Worm (Caenorhabditis elegans) whole organism, midembryonic: ENCODE results near the gene rbr-2.

ENCODE experiments used
- T22C8.4 ChIP-seq: fragments of 200-800 bp; sonication (Bioruptor generic); IDR thresholded peaks from 2 replicates; pipeline ENCODE4 v1.3.6; 2022; ENCODE audit warnings: missing genetic modification characterization, missing compliant biosample characterization
- cog-1 ChIP-seq: sonication (generic microtip); optimal IDR thresholded peaks from 2 replicates; lab custom pipeline; 2016; ENCODE audit warnings: missing genetic modification characterization, missing compliant biosample characterization
- flt-1 ChIP-seq: fragments of 200-800 bp; sonication (Bioruptor generic); IDR thresholded peaks from 2 replicates; pipeline ENCODE4 v1.3.6; 2022; ENCODE audit warnings: missing genetic modification characterization, missing compliant biosample characterization
- klf-2 ChIP-seq: fragments of 200-800 bp; sonication (Bioruptor generic); conservative IDR thresholded peaks from 2 replicates; pipeline ENCODE4 v1.3.6; 2022; ENCODE audit warnings: missing genetic modification reagents, missing genetic modification characterization, missing compliant biosample characterization
- med-1 ChIP-seq: sonication (generic microtip); optimal IDR thresholded peaks from 2 replicates; lab custom pipeline; 2017; ENCODE audit warnings: missing genetic modification characterization, mild to moderate bottlenecking, missing compliant biosample characterization, antibody characterized with exemption, missing genetic modification reagents; ENCODE audit not compliant: insufficient read depth
- ref-1 ChIP-seq: fragments of 200-800 bp; sonication (Bioruptor generic); conservative IDR thresholded peaks from 2 replicates; pipeline ENCODE4 v1.3.6; 2022; ENCODE audit warnings: missing genetic modification reagents, missing genetic modification characterization, missing compliant biosample characterization
- tab-1 ChIP-seq: fragments of 200-800 bp; sonication (Bioruptor generic); IDR thresholded peaks from 2 replicates; pipeline ENCODE4 v1.3.6; 2022; ENCODE audit warnings: missing genetic modification characterization, missing compliant biosample characterization
- ztf-23 ChIP-seq: fragments of 200-800 bp; sonication (Bioruptor generic); IDR thresholded peaks from 2 replicates; pipeline ENCODE4 v1.3.6; 2022; ENCODE audit warnings: missing genetic modification reagents, missing genetic modification characterization, missing compliant biosample characterization
- ztf-29 ChIP-seq: fragments of 200-800 bp; sonication (Bioruptor generic); IDR thresholded peaks from 2 replicates; pipeline ENCODE4 v1.3.6; 2022; ENCODE audit warnings: missing genetic modification reagents, missing genetic modification characterization, missing compliant biosample characterization

rbr-2 gene

ce11 chrIV:10909708-10910107, 10.2 kb upstream of the rbr-2 start, which contains the start of gene pyk-2:
Gene pyk-2 (plus strand): TSS chrIV:10909913.
- no peak for TF ChIP-seq klf-2 (GFP tag; lab: Robert Waterston, UW)
- no peak for TF ChIP-seq flt-1 (GFP tag; lab: Robert Waterston, UW)
- TF ChIP-seq med-1 (GFP tag; lab: Kevin White, UChicago), result no peak
- TF ChIP-seq T22C8.4 (GFP tag; lab: Robert Waterston, UW), result no peak
- no peak for TF ChIP-seq tab-1 (GFP tag; lab: Robert Waterston, UW)

ce11 chrIV:10913081-10913480, 6.8 kb upstream of the rbr-2 start, which contains the start of gene ZK593.2:
Gene ZK593.2 (plus strand): TSS chrIV:10913381.
- TF ChIP-seq tab-1 (GFP tag; lab: Robert Waterston, UW) (no peak), klf-2 (GFP tag; lab: Robert Waterston, UW) (no peak)

ce11 chrIV:10915388-10915787, 4.5 kb upstream of the rbr-2 start, which contains the start of gene ZK593.3:
Gene ZK593.3 (plus strand): TSS chrIV:10915688.
- TF ChIP-seq klf-2 (GFP tag; lab: Robert Waterston, UW) (no peak), ztf-23 (GFP tag; lab: Robert Waterston, UW) (no peak), flt-1 (GFP tag; lab: Robert Waterston, UW) (no peak), T22C8.4 (GFP tag; lab: Robert Waterston, UW) (no peak), ref-1 (GFP tag; lab: Robert Waterston, UW) (no peak), med-1 (GFP tag; lab: Kevin White, UChicago) (no peak), tab-1 (GFP tag; lab: Robert Waterston, UW) (no peak), cog-1 (tag; lab: Kevin White, UChicago) (no peak), ztf-29 (no peak)

ce11 chrIV:10916134-10916533, 3.7 kb upstream of the rbr-2 start:
- TF ChIP-seq T22C8.4 (GFP tag; lab: Robert Waterston, UW) (no peak), flt-1 (GFP tag; lab: Robert Waterston, UW) (no peak), cog-1 (tag; lab: Kevin White, UChicago) (no peak), ref-1 (GFP tag; lab: Robert Waterston, UW) (no peak), ztf-29 (no peak), klf-2 (GFP tag; lab: Robert Waterston, UW) (no peak), tab-1 (GFP tag; lab: Robert Waterston, UW) (no peak), ztf-23 (GFP tag; lab: Robert Waterston, UW) (no peak), med-1 (GFP tag; lab: Kevin White, UChicago) (no peak)

- TF ChIP-seq cog-1 (tag; lab: Kevin White, UChicago), result peak; percentile 39
- no peak for TF ChIP-seq med-1 (GFP tag; lab: Kevin White, UChicago)
- peak; percentile 50; the same call in 1 of the 2 replicates for TF ChIP-seq flt-1 (GFP tag; lab: Robert Waterston, UW)
Measured at ce11 chrIV:10918877-10919560, 851 bp upstream of the rbr-2 start.

ce11 chrIV:10933062-10933552, 13.2 kb downstream of the rbr-2 start, which contains the start of the genes dnc-1 and lsm-7:
Gene dnc-1 (minus strand): TSS chrIV:10933203.
Gene lsm-7 (plus strand): TSS chrIV:10933502.
- no peak for TF ChIP-seq klf-2 (GFP tag; lab: Robert Waterston, UW)
- TF ChIP-seq tab-1 (GFP tag; lab: Robert Waterston, UW), result no peak
- no peak for TF ChIP-seq ztf-23 (GFP tag; lab: Robert Waterston, UW)
- TF ChIP-seq cog-1 (tag; lab: Kevin White, UChicago), result peak; percentile 35
- 0 out of 2 replicates have a peak, but pooled peaks have one; percentile 37 for TF ChIP-seq flt-1 (GFP tag; lab: Robert Waterston, UW)

ce11 chrIV:10933777-10934546, 14.1 kb downstream of the rbr-2 start:
- TF ChIP-seq flt-1 (GFP tag; lab: Robert Waterston, UW) (0 out of 2 replicates have a peak, but pooled peaks have one; percentile 17), cog-1 (tag; lab: Kevin White, UChicago) (no peak), ztf-29 (no peak)

ce11 chrIV:10934786-10935185, 14.9 kb downstream of the rbr-2 start:
- TF ChIP-seq ztf-29 (no peak), ref-1 (GFP tag; lab: Robert Waterston, UW) (no peak), tab-1 (GFP tag; lab: Robert Waterston, UW) (no peak), T22C8.4 (GFP tag; lab: Robert Waterston, UW) (no peak), cog-1 (tag; lab: Kevin White, UChicago) (no peak), med-1 (GFP tag; lab: Kevin White, UChicago) (no peak), flt-1 (GFP tag; lab: Robert Waterston, UW) (no peak), klf-2 (GFP tag; lab: Robert Waterston, UW) (no peak), ztf-23 (GFP tag; lab: Robert Waterston, UW) (no peak)

- TF ChIP-seq ztf-23 (GFP tag; lab: Robert Waterston, UW) (0 out of 2 replicates have a peak, but pooled peaks have one; percentile 19), flt-1 (GFP tag; lab: Robert Waterston, UW) (0 out of 2 replicates have a peak, but pooled peaks have one; percentile 34), cog-1 (tag; lab: Kevin White, UChicago) (peak; percentile 70), tab-1 (GFP tag; lab: Robert Waterston, UW) (no peak)
Measured at ce11 chrIV:10935336-10935735, 15.5 kb downstream of the rbr-2 start.
